Fruit fly (Drosophila melanogaster) whole organism, embryonic: ENCODE data around the gene CG7378.
A peak's percentile ranks its signal among the peaks of the same experiment; 100 is the strongest.

Source experiments
- Bteb2 ChIP-seq: fragments of 200-800 bp; sonication (Bioruptor generic); optimal IDR thresholded peaks from 2 replicates; lab custom pipeline; 2016; ENCODE audit warnings: missing biosample characterization, missing genetic modification characterization
- CG11456 ChIP-seq: fragments of 200-800 bp; sonication (Bioruptor generic); IDR thresholded peaks from 3 replicates; pipeline ENCODE4 v1.3.6; 2022; ENCODE audit warnings: missing biosample characterization, missing genetic modification characterization
- CG11695 ChIP-seq: fragments of 200-800 bp; sonication (Bioruptor generic); IDR thresholded peaks from 3 replicates; pipeline ENCODE4 v1.3.6; 2022; ENCODE audit warnings: missing biosample characterization, missing genetic modification characterization
- CG12744 ChIP-seq: fragments of 200-800 bp; sonication (Bioruptor generic); optimal IDR thresholded peaks from 2 replicates; lab custom pipeline; 2016; ENCODE audit warnings: missing biosample characterization, missing genetic modification characterization
- CG17361 ChIP-seq: fragments of 200-800 bp; sonication (Bioruptor generic); IDR thresholded peaks from 3 replicates; pipeline ENCODE4 v1.3.6; 2022; ENCODE audit warnings: missing biosample characterization, missing genetic modification characterization
- CG18262 ChIP-seq: fragments of 200-800 bp; optimal IDR thresholded peaks from 3 replicates; lab custom pipeline; 2019; ENCODE audit warnings: missing biosample characterization, mild to moderate bottlenecking, missing genetic modification characterization, moderate library complexity
- CG18764 ChIP-seq: fragments of 200-800 bp; sonication (Bioruptor generic); optimal IDR thresholded peaks from 3 replicates; lab custom pipeline; 2016; ENCODE audit warnings: missing biosample characterization, missing genetic modification characterization
- CG2120 ChIP-seq: fragments of 200-800 bp; sonication (Bioruptor generic); optimal IDR thresholded peaks from 3 replicates; lab custom pipeline; 2016; ENCODE audit warnings: missing biosample characterization, missing genetic modification characterization
- CG2202 ChIP-seq: fragments of 200-800 bp; sonication (Bioruptor generic); optimal IDR thresholded peaks from 2 replicates; lab custom pipeline; 2018; ENCODE audit warnings: missing biosample characterization, mild to moderate bottlenecking, missing genetic modification characterization
- CG30403 ChIP-seq: fragments of 200-800 bp; sonication (Bioruptor generic); optimal IDR thresholded peaks from 3 replicates; lab custom pipeline; 2016; ENCODE audit warnings: missing biosample characterization, missing genetic modification characterization
- CG31441 ChIP-seq: fragments of 200-800 bp; sonication (Bioruptor generic); IDR thresholded peaks from 2 replicates; pipeline ENCODE4 v1.3.6; 2022; ENCODE audit warnings: missing biosample characterization, missing genetic modification characterization
- CG33557 ChIP-seq: fragments of 200-800 bp; sonication (Bioruptor generic); optimal IDR thresholded peaks from 2 replicates; lab custom pipeline; 2019; ENCODE audit warnings: missing biosample characterization, mild to moderate bottlenecking, missing genetic modification characterization, moderate library complexity
- CG34376 ChIP-seq: fragments of 200-800 bp; sonication (Bioruptor generic); optimal IDR thresholded peaks from 2 replicates; lab custom pipeline; 2018; ENCODE audit warnings: missing biosample characterization, mild to moderate bottlenecking, missing genetic modification characterization
- CG6765 ChIP-seq: fragments of 200-800 bp; sonication (Bioruptor generic); optimal IDR thresholded peaks from 3 replicates; lab custom pipeline; 2017; ENCODE audit warnings: missing biosample characterization, mild to moderate bottlenecking, missing genetic modification characterization
- CG7357 ChIP-seq: fragments of 200-800 bp; sonication (Bioruptor generic); IDR thresholded peaks from 3 replicates; pipeline ENCODE4 v1.3.6; 2022; ENCODE audit warnings: missing biosample characterization, missing genetic modification characterization
- CG8924 ChIP-seq: fragments of 200-800 bp; optimal IDR thresholded peaks from 3 replicates; lab custom pipeline; 2019; ENCODE audit warnings: missing biosample characterization, mild to moderate bottlenecking, missing genetic modification characterization, moderate library complexity
- CG9437 ChIP-seq: fragments of 200-800 bp; sonication (Bioruptor generic); optimal IDR thresholded peaks from 2 replicates; lab custom pipeline; 2018; ENCODE audit warnings: missing biosample characterization, mild to moderate bottlenecking, missing genetic modification characterization
- CHES-1-like ChIP-seq: fragments of 200-800 bp; sonication (Bioruptor generic); optimal IDR thresholded peaks from 2 replicates; lab custom pipeline; 2016; ENCODE audit warnings: missing biosample characterization, missing genetic modification characterization
- CoRest ChIP-seq: fragments of 200-800 bp; sonication (Bioruptor generic); optimal IDR thresholded peaks from 3 replicates; lab custom pipeline; 2018; ENCODE audit warnings: missing biosample characterization, mild to moderate bottlenecking, missing genetic modification characterization, moderate library complexity
- CrebB ChIP-seq: fragments of 200-800 bp; sonication (Bioruptor generic); optimal IDR thresholded peaks from 3 replicates; lab custom pipeline; 2018; ENCODE audit warnings: missing biosample characterization, mild to moderate bottlenecking, missing genetic modification characterization
- D ChIP-seq, 2 experiments: fragments of 200-800 bp in 1 of 2; fragments of >200 bp in 1 of 2; sonication (Bioruptor generic) in 1 of 2; optimal IDR thresholded peaks; 2 replicates in 1 of 2; 3 replicates in 1 of 2; lab custom pipeline; 2017; ENCODE audit warnings: mild to moderate bottlenecking in 1 of 2, missing biosample characterization in 1 of 2, missing genetic modification characterization in 1 of 2, missing genetic modification reagents in 1 of 2
- Deaf1 ChIP-seq: fragments of 200-800 bp; optimal IDR thresholded peaks from 3 replicates; lab custom pipeline; 2019; ENCODE audit warnings: missing biosample characterization, mild to moderate bottlenecking, missing genetic modification characterization, moderate library complexity
- HHEX ChIP-seq: fragments of 200-800 bp; sonication (Bioruptor generic); optimal IDR thresholded peaks from 3 replicates; lab custom pipeline; 2017; ENCODE audit warnings: missing biosample characterization, mild to moderate bottlenecking, missing genetic modification characterization, missing genetic modification reagents
- Hr51 ChIP-seq, 2 experiments: fragments of 200-800 bp; sonication (Bioruptor generic); optimal IDR thresholded peaks; 2 replicates in 1 of 2; 3 replicates in 1 of 2; lab custom pipeline; 2016 to 2018; ENCODE audit warnings: missing biosample characterization in 2 of 2, missing genetic modification characterization in 2 of 2, mild to moderate bottlenecking in 1 of 2, moderate library complexity in 1 of 2
- Sox102F ChIP-seq: fragments of 200-800 bp; sonication (Bioruptor generic); optimal IDR thresholded peaks from 2 replicates; lab custom pipeline; 2018; ENCODE audit warnings: missing biosample characterization, mild to moderate bottlenecking, missing genetic modification characterization, moderate library complexity
- Taf1 ChIP-seq: fragments of 200-800 bp; sonication (Bioruptor generic); IDR thresholded peaks from 2 replicates; pipeline ENCODE4 v1.3.6; 2022; ENCODE audit warnings: missing biosample characterization, missing genetic modification characterization
- Tbp ChIP-seq: fragments of >200 bp; optimal IDR thresholded peaks from 2 replicates; lab custom pipeline; 2018; ENCODE audit warnings: missing biosample characterization, missing genetic modification characterization
- cas ChIP-seq: fragments of 200-800 bp; sonication (Bioruptor generic); IDR thresholded peaks from 2 replicates; pipeline ENCODE4 v1.3.6; 2022; ENCODE audit warnings: missing biosample characterization, missing genetic modification characterization
- chif ChIP-seq, 2 experiments: fragments of 200-800 bp; sonication (Bioruptor generic); optimal IDR thresholded peaks; 3 replicates each; lab custom pipeline; 2016; ENCODE audit warnings: missing biosample characterization in 2 of 2, missing genetic modification characterization in 2 of 2
- chm ChIP-seq: fragments of 200-800 bp; sonication (Bioruptor generic); IDR thresholded peaks from 2 replicates; pipeline ENCODE4 v1.3.6; 2022; ENCODE audit warnings: missing biosample characterization, missing genetic modification characterization
- corto ChIP-seq: fragments of 200-800 bp; sonication (Bioruptor generic); optimal IDR thresholded peaks from 2 replicates; lab custom pipeline; 2016; ENCODE audit warnings: missing biosample characterization, mild to moderate bottlenecking, missing genetic modification characterization, moderate library complexity
- cwo ChIP-seq: fragments of 200-800 bp; sonication (Bioruptor generic); optimal IDR thresholded peaks from 3 replicates; lab custom pipeline; 2017; ENCODE audit warnings: missing biosample characterization, missing genetic modification characterization, mild to moderate bottlenecking, moderate library complexity, missing genetic modification reagents
- esg ChIP-seq: fragments of 200-800 bp; sonication (Bioruptor generic); conservative IDR thresholded peaks from 2 replicates; pipeline ENCODE4 v1.3.6; 2022; ENCODE audit warnings: missing biosample characterization, missing genetic modification characterization
- fd102C ChIP-seq: fragments of 200-800 bp; sonication (Bioruptor generic); optimal IDR thresholded peaks from 2 replicates; lab custom pipeline; 2018; ENCODE audit warnings: missing biosample characterization, mild to moderate bottlenecking, missing genetic modification characterization, moderate library complexity
- fd3F ChIP-seq: fragments of 200-800 bp; sonication (Bioruptor generic); optimal IDR thresholded peaks from 2 replicates; lab custom pipeline; 2018; ENCODE audit warnings: missing biosample characterization, mild to moderate bottlenecking, missing genetic modification characterization, moderate library complexity
- ind ChIP-seq: fragments of 200-800 bp; sonication (Bioruptor generic); optimal IDR thresholded peaks from 3 replicates; lab custom pipeline; 2016; ENCODE audit warnings: missing biosample characterization, missing genetic modification characterization
- knrl ChIP-seq: fragments of 200-800 bp; sonication (Bioruptor generic); IDR thresholded peaks from 3 replicates; pipeline ENCODE4 v1.3.6; 2022; ENCODE audit warnings: missing biosample characterization, missing genetic modification characterization; ENCODE audit not compliant: partially characterized antibody
- luna ChIP-seq: fragments of 200-800 bp; sonication (Bioruptor generic); optimal IDR thresholded peaks from 2 replicates; lab custom pipeline; 2016; ENCODE audit warnings: missing biosample characterization, missing genetic modification characterization
- mam ChIP-seq: fragments of 200-800 bp; sonication (Bioruptor generic); optimal IDR thresholded peaks from 3 replicates; lab custom pipeline; 2016; ENCODE audit warnings: missing biosample characterization, missing genetic modification characterization
- mld ChIP-seq: fragments of 200-800 bp; sonication (Bioruptor generic); IDR thresholded peaks from 3 replicates; pipeline ENCODE4 v1.3.6; 2022; ENCODE audit warnings: missing biosample characterization, missing genetic modification characterization; ENCODE audit not compliant: partially characterized antibody
- p53 ChIP-seq: fragments of 200-800 bp; sonication (Bioruptor generic); optimal IDR thresholded peaks from 2 replicates; lab custom pipeline; 2016; ENCODE audit warnings: missing biosample characterization, missing genetic modification characterization
- pnt ChIP-seq: fragments of 200-800 bp; sonication (Bioruptor generic); optimal IDR thresholded peaks from 3 replicates; lab custom pipeline; 2016; ENCODE audit warnings: missing biosample characterization, missing genetic modification characterization
- pros ChIP-seq: fragments of 200-800 bp; sonication (Bioruptor generic); optimal IDR thresholded peaks from 3 replicates; lab custom pipeline; 2019; ENCODE audit warnings: missing biosample characterization, mild to moderate bottlenecking, missing genetic modification characterization, moderate library complexity
- rib ChIP-seq: fragments of 200-800 bp; sonication (Bioruptor generic); IDR thresholded peaks from 2 replicates; pipeline ENCODE4 v1.3.6; 2022; ENCODE audit warnings: missing biosample characterization, missing genetic modification characterization
- sqz ChIP-seq: fragments of 200-800 bp; sonication (Bioruptor generic); optimal IDR thresholded peaks from 3 replicates; lab custom pipeline; 2018; ENCODE audit warnings: missing biosample characterization, mild to moderate bottlenecking, missing genetic modification characterization
- trem ChIP-seq: fragments of 200-800 bp; optimal IDR thresholded peaks from 3 replicates; lab custom pipeline; 2019; ENCODE audit warnings: missing biosample characterization, mild to moderate bottlenecking, missing genetic modification characterization, moderate library complexity
- tup ChIP-seq: fragments of 200-800 bp; sonication (Bioruptor generic); optimal IDR thresholded peaks from 2 replicates; lab custom pipeline; 2016; ENCODE audit warnings: missing biosample characterization, mild to moderate bottlenecking, missing genetic modification characterization, moderate library complexity
- unc-4 ChIP-seq: fragments of 200-800 bp; sonication (Bioruptor generic); IDR thresholded peaks from 2 replicates; pipeline ENCODE4 v1.3.6; 2022; ENCODE audit warnings: missing biosample characterization, missing genetic modification characterization; ENCODE audit not compliant: partially characterized antibody
- vvl ChIP-seq: fragments of 200-800 bp; sonication (Bioruptor generic); IDR thresholded peaks from 2 replicates; pipeline ENCODE4 v1.3.6; 2022; ENCODE audit warnings: missing biosample characterization, missing genetic modification characterization

CG7378 gene

dm6 chrX:18899835-18900460 is at the start of gene CG7378 (continued):
- TF ChIP-seq CG9437 (GFP tag; lab: Kevin White, UChicago) (peak; percentile 48), D (optimal IDR thresholded peaks at IDR 0.05; lab: Kevin White, UChicago) (no peak), D (GFP tag; optimal IDR thresholded peaks at IDR 0.05; lab: Kevin White, UChicago) (no peak), trem (tag; lab: Kevin White, UChicago) (no peak), CHES-1-like (GFP tag; lab: Kevin White, UChicago) (no peak), Sox102F (GFP tag; lab: Kevin White, UChicago) (peak; percentile 9), CG2120 (GFP tag; lab: Kevin White, UChicago) (peak; percentile 52), luna (GFP tag; lab: Kevin White, UChicago) (peak; percentile 18), chif (GFP tag; optimal IDR thresholded peaks at IDR 0.05; lab: Kevin White, UChicago) (no peak), chm (GFP tag; lab: Robert Waterston, UW) (no peak), CG17361 (peak; percentile 75), fd3F (GFP tag; lab: Kevin White, UChicago) (no peak), CoRest (tag; lab: Kevin White, UChicago) (peak; percentile 47), CG12744 (GFP tag; lab: Kevin White, UChicago) (no peak), CG18764 (GFP tag; lab: Kevin White, UChicago) (no peak), CG11695 (GFP tag; lab: Robert Waterston, UW) (0 out of 3 replicates have a peak, but pooled peaks have one; percentile 24), mld (GFP tag; lab: Robert Waterston, UW) (no peak), fd102C (GFP tag; lab: Kevin White, UChicago) (no peak), sqz (peak; percentile 30), corto (GFP tag; lab: Kevin White, UChicago) (no peak), pnt (GFP tag; lab: Kevin White, UChicago) (peak; percentile 40), CG11456 (GFP tag; lab: Robert Waterston, UW) (no peak), unc-4 (GFP tag; lab: Robert Waterston, UW) (no peak), Deaf1 (tag; lab: Kevin White, UChicago) (no peak), CG34376 (GFP tag; lab: Kevin White, UChicago) (peak; percentile 26), CG8924 (peak; percentile 48), cwo (GFP tag; lab: Kevin White, UChicago) (peak; percentile 55), HHEX (GFP tag; lab: Kevin White, UChicago) (peak; percentile 47), Tbp (GFP tag; lab: Kevin White, UChicago) (no peak), mam (GFP tag; lab: Kevin White, UChicago) (peak; percentile 72), CG18262 (tag; lab: Kevin White, UChicago) (peak; percentile 23), ind (peak; percentile 32), p53 (GFP tag; lab: Kevin White, UChicago) (no peak), esg (GFP tag; lab: Robert Waterston, UW) (0 out of 2 replicates have a peak, but pooled peaks have one; percentile 22), CG33557 (no peak), pros (no peak), cas (GFP tag; lab: Robert Waterston, UW) (no peak), CG6765 (peak; percentile 26), CG30403 (GFP tag; lab: Kevin White, UChicago) (peak; percentile 54), Hr51 (GFP tag; optimal IDR thresholded peaks at IDR 0.05; lab: Kevin White, UChicago) (peak in 1 of 2 experiments; percentile 44), vvl (peak; percentile 53; the same call in 1 of the 2 replicates), rib (GFP tag; lab: Robert Waterston, UW) (no peak), Taf1 (0 out of 2 replicates have a peak, but pooled peaks have one; percentile 12), CG2202 (tag; lab: Kevin White, UChicago) (no peak), CG7357 (GFP tag; lab: Robert Waterston, UW) (no peak), CrebB (no peak), knrl (GFP tag; lab: Robert Waterston, UW) (no peak), Bteb2 (GFP tag; lab: Kevin White, UChicago) (no peak), tup (GFP tag; lab: Kevin White, UChicago) (peak; percentile 7), CG31441 (GFP tag; lab: Robert Waterston, UW) (peak; percentile 47)
